Worm (Caenorhabditis elegans) whole organism, L1 larva: ENCODE data around the gene blos-7.
A peak's percentile ranks its signal among the peaks of the same experiment; 100 is the strongest.
"Not testable (repeated sequence)": the region's sequence is repeated elsewhere in the genome, so short reads cannot be mapped to it uniquely, and the experiment has no call there.

ENCODE experiments used
- Y116A8C.19 ChIP-seq: sonication (generic microtip); optimal IDR thresholded peaks from 2 replicates; lab custom pipeline; 2016; ENCODE audit warnings: missing compliant biosample characterization, missing genetic modification characterization, borderline replicate concordance
- aly-2 ChIP-seq: fragments of 150-350 bp; optimal IDR thresholded peaks from 2 replicates; lab custom pipeline; 2014; ENCODE audit warnings: missing biosample characterization, missing genetic modification characterization
- ceh-63 ChIP-seq: fragments of 200-800 bp; sonication (Bioruptor generic); optimal IDR thresholded peaks from 2 replicates; lab custom pipeline; 2018; ENCODE audit warnings: mild to moderate bottlenecking, missing genetic modification characterization, missing compliant biosample characterization
- ceh-8 ChIP-seq: fragments of 200-800 bp; sonication (Bioruptor generic); optimal IDR thresholded peaks from 2 replicates; lab custom pipeline; 2018; ENCODE audit warnings: mild to moderate bottlenecking, missing genetic modification characterization, moderate library complexity, missing compliant biosample characterization
- ceh-82 ChIP-seq, 3 experiments: fragments of 150-350 bp in 1 of 3; sonication (generic microtip) in 2 of 3; optimal IDR thresholded peaks; 2 replicates each; lab custom pipeline; 2014 to 2017; ENCODE audit warnings: missing biosample characterization in 3 of 3, missing genetic modification characterization in 3 of 3
- ceh-88 ChIP-seq: fragments of 200-800 bp; sonication (Bioruptor generic); IDR thresholded peaks from 2 replicates; pipeline ENCODE4 v1.3.6; 2022; ENCODE audit warnings: missing genetic modification characterization, missing compliant biosample characterization
- ceh-90 ChIP-seq: sonication (generic microtip); optimal IDR thresholded peaks from 2 replicates; lab custom pipeline; 2016; ENCODE audit warnings: missing genetic modification characterization, missing compliant biosample characterization
- ces-1 ChIP-seq: fragments of 150-350 bp; optimal IDR thresholded peaks from 2 replicates; lab custom pipeline; 2014; ENCODE audit warnings: missing biosample characterization, missing genetic modification reagents, missing genetic modification characterization
- dsc-1 ChIP-seq: sonication (generic microtip); optimal IDR thresholded peaks from 2 replicates; lab custom pipeline; 2016; ENCODE audit warnings: mild to moderate bottlenecking, missing genetic modification characterization, missing compliant biosample characterization
- efl-1 ChIP-seq, 4 experiments: fragments of 150-350 bp; optimal IDR thresholded peaks in 3 of 4; peaks in 1 of 4; 1 replicate in 1 of 4; 2 replicates in 3 of 4; lab custom pipeline; 2014; ENCODE audit warnings: missing biosample characterization in 2 of 4, missing genetic modification characterization in 2 of 4, missing genetic modification reagents in 2 of 4
- ets-5 ChIP-seq: fragments of 200-800 bp; sonication (Bioruptor generic); IDR thresholded peaks from 2 replicates; pipeline ENCODE4 v1.3.6; 2022; ENCODE audit warnings: missing genetic modification characterization, missing compliant biosample characterization
- fkh-10 ChIP-seq: sonication (generic microtip); optimal IDR thresholded peaks from 2 replicates; lab custom pipeline; 2017; ENCODE audit warnings: missing biosample characterization, missing genetic modification reagents, missing genetic modification characterization
- fkh-4 ChIP-seq: sonication (generic microtip); optimal IDR thresholded peaks from 2 replicates; lab custom pipeline; 2016; ENCODE audit warnings: missing compliant biosample characterization, missing genetic modification characterization, borderline replicate concordance
- hlh-17 ChIP-seq: fragments of 200-800 bp; sonication (Bioruptor generic); optimal IDR thresholded peaks from 2 replicates; lab custom pipeline; 2018; ENCODE audit warnings: missing genetic modification characterization, mild to moderate bottlenecking, missing compliant biosample characterization, moderate library complexity, borderline replicate concordance
- irx-1 ChIP-seq: sonication (generic microtip); optimal IDR thresholded peaks from 2 replicates; lab custom pipeline; 2016; ENCODE audit warnings: missing genetic modification characterization, missing compliant biosample characterization
- lin-14 ChIP-seq: fragments of 200-800 bp; sonication (Bioruptor generic); optimal IDR thresholded peaks from 2 replicates; lab custom pipeline; 2018; ENCODE audit warnings: mild to moderate bottlenecking, missing genetic modification characterization, moderate library complexity, missing compliant biosample characterization
- lin-15B ChIP-seq: fragments of 150-350 bp; sonication (generic microtip); optimal IDR thresholded peaks from 3 replicates; lab custom pipeline; 2014; ENCODE audit warnings: missing biosample characterization, missing genetic modification characterization
- lin-35 ChIP-seq, 2 experiments: fragments of 150-350 bp; optimal IDR thresholded peaks; 2 replicates each; lab custom pipeline; 2014; ENCODE audit warnings: missing biosample characterization in 2 of 2, missing genetic modification characterization in 2 of 2, missing genetic modification reagents in 2 of 2
- nhr-12 ChIP-seq: sonication (generic microtip); optimal IDR thresholded peaks from 2 replicates; lab custom pipeline; 2017; ENCODE audit warnings: missing biosample characterization, missing genetic modification characterization
- nhr-237 ChIP-seq: fragments of 150-350 bp; optimal IDR thresholded peaks from 2 replicates; lab custom pipeline; 2014; ENCODE audit warnings: missing biosample characterization, missing genetic modification characterization
- nhr-76 ChIP-seq: sonication (generic microtip); optimal IDR thresholded peaks from 2 replicates; lab custom pipeline; 2017; ENCODE audit warnings: missing biosample characterization, missing genetic modification characterization
- pax-3 ChIP-seq: fragments of 200-800 bp; sonication (Bioruptor generic); optimal IDR thresholded peaks from 2 replicates; lab custom pipeline; 2018; ENCODE audit warnings: mild to moderate bottlenecking, missing genetic modification characterization, moderate library complexity, missing compliant biosample characterization
- sptf-1 ChIP-seq: fragments of 150-350 bp; optimal IDR thresholded peaks from 2 replicates; lab custom pipeline; 2014; ENCODE audit warnings: missing biosample characterization, missing genetic modification characterization
- unc-130 ChIP-seq: fragments of 150-350 bp; optimal IDR thresholded peaks from 2 replicates; lab custom pipeline; 2017; ENCODE audit warnings: missing biosample characterization, missing genetic modification characterization, inconsistent platforms
- unc-86 ChIP-seq: sonication (generic microtip); optimal IDR thresholded peaks from 2 replicates; lab custom pipeline; 2016; ENCODE audit warnings: missing genetic modification characterization, missing compliant biosample characterization
- vab-15 ChIP-seq: sonication (generic microtip); optimal IDR thresholded peaks from 2 replicates; lab custom pipeline; 2017; ENCODE audit warnings: missing genotype, mild to moderate bottlenecking, missing genetic modification characterization, missing compliant biosample characterization
- zip-4 ChIP-seq: fragments of 200-800 bp; sonication (Bioruptor generic); optimal IDR thresholded peaks from 2 replicates; lab custom pipeline; 2018; ENCODE audit warnings: mild to moderate bottlenecking, missing genetic modification characterization, moderate library complexity, missing compliant biosample characterization
- ztf-4 ChIP-seq: fragments of 150-350 bp; optimal IDR thresholded peaks from 2 replicates; lab custom pipeline; 2014; ENCODE audit warnings: missing biosample characterization, missing genetic modification characterization

blos-7 gene

ce11 chrIV:3582806-3583205 lies at the start of gene blos-7:
TSS of gene blos-7 (minus strand) at chrIV:3582906.
- not testable (repeated sequence) for TF ChIP-seq ceh-63 (GFP tag; lab: Kevin White, UChicago); unc-86 (tag; lab: Kevin White, UChicago); ceh-88

ce11 chrIV:3632475-3632874 lies 49.8 kb upstream of the blos-7 start:
- TF ChIP-seq zip-4 (GFP tag; lab: Kevin White, UChicago) (no peak), ztf-4 (no peak), ceh-90 (no peak), ets-5 (GFP tag; lab: Robert Waterston, UW) (no peak), Y116A8C.19 (tag; lab: Kevin White, UChicago) (no peak)
- TF ChIP-seq, all 84 proteins: peak for 0

- TF ChIP-seq efl-1 (optimal IDR thresholded peaks at IDR 0.05; lab: Kevin White, UChicago) (no peak), efl-1 (GFP tag; optimal IDR thresholded peaks at IDR 0.05 in 1 of 2; lab: Kevin White, UChicago) (peak in 1 of 2 experiments; percentile 35), nhr-237 (tag; lab: Kevin White, UChicago) (no peak), aly-2 (no peak)
Observed at ce11 chrIV:3628896-3629641, 46.4 kb upstream of the blos-7 start.

- TF ChIP-seq lin-14 (GFP tag; lab: Kevin White, UChicago) = peak; percentile 76
- TF ChIP-seq ces-1 = peak; percentile 51
- no peak for TF ChIP-seq efl-1 (optimal IDR thresholded peaks at IDR 0.05; lab: Kevin White, UChicago)
- no peak for TF ChIP-seq efl-1 (GFP tag; optimal IDR thresholded peaks at IDR 0.05 in 1 of 2; lab: Kevin White, UChicago)
- peak; percentile 73 for TF ChIP-seq fkh-10 (GFP tag; lab: Kevin White, UChicago)
Observed at ce11 chrIV:3626447-3626846, 43.7 kb upstream of the blos-7 start.

ce11 chrIV:3624597-3624996 lies 41.9 kb upstream of the blos-7 start, which contains the start of the genes cha-1 and unc-17:
TSS of gene cha-1 (minus strand) at chrIV:3624697.
TSS of gene unc-17 (minus strand) at chrIV:3624699.
- TF ChIP-seq vab-15 (tag; lab: Kevin White, UChicago) (no peak), dsc-1 (tag; lab: Kevin White, UChicago) (no peak), irx-1 (tag; lab: Kevin White, UChicago) (no peak), nhr-12 (no peak), lin-15B (tag; lab: Kevin White, UChicago) (no peak), ceh-82 (tag; optimal IDR thresholded peaks at IDR 0.05; lab: Kevin White, UChicago) (no peak), unc-130 (tag; lab: Kevin White, UChicago) (no peak), pax-3 (tag; lab: Kevin White, UChicago) (no peak), fkh-4 (tag; lab: Kevin White, UChicago) (no peak), sptf-1 (tag; lab: Kevin White, UChicago) (no peak), nhr-76 (no peak), lin-35 (GFP tag; optimal IDR thresholded peaks at IDR 0.05; lab: Kevin White, UChicago) (no peak), ceh-63 (GFP tag; lab: Kevin White, UChicago) (no peak), ceh-8 (GFP tag; lab: Kevin White, UChicago) (no peak)
- TF ChIP-seq, all 84 proteins: peak for 0

- TF ChIP-seq ceh-8 (GFP tag; lab: Kevin White, UChicago) (no peak), hlh-17 (GFP tag; lab: Kevin White, UChicago) (peak; percentile 64), lin-14 (GFP tag; lab: Kevin White, UChicago) (peak; percentile 38)
- TF ChIP-seq, all 84 proteins: peak for 2
Observed at ce11 chrIV:3621805-3622355, 39.2 kb upstream of the blos-7 start.
